Worm (Caenorhabditis elegans) whole organism, L3 larva: ENCODE results near the gene Y51H7C.12.

Experiments used
- R02D3.7 ChIP-seq: fragments of 150-350 bp; optimal IDR thresholded peaks from 2 replicates; lab custom pipeline; 2014; ENCODE audit warnings: missing biosample characterization, missing genetic modification characterization
- ceh-82 ChIP-seq: fragments of 150-350 bp; optimal IDR thresholded peaks from 2 replicates; lab custom pipeline; 2014; ENCODE audit warnings: missing biosample characterization, missing genetic modification characterization
- ceh-9 ChIP-seq: sonication (generic microtip); optimal IDR thresholded peaks from 2 replicates; lab custom pipeline; 2018; ENCODE audit warnings: missing biosample characterization, missing genetic modification characterization
- daf-12 ChIP-seq: fragments of 150-350 bp; optimal IDR thresholded peaks from 2 replicates; lab custom pipeline; 2014; ENCODE audit warnings: missing biosample characterization, missing genetic modification reagents, missing genetic modification characterization
- eor-1 ChIP-seq, 2 experiments: fragments of 150-350 bp; optimal IDR thresholded peaks; 2 replicates each; lab custom pipeline; 2014 to 2018; ENCODE audit warnings: missing biosample characterization in 2 of 2, missing genetic modification characterization in 2 of 2
- fkh-10 ChIP-seq: sonication (generic microtip); optimal IDR thresholded peaks from 2 replicates; lab custom pipeline; 2017; ENCODE audit warnings: missing biosample characterization, missing genetic modification reagents, missing genetic modification characterization
- fkh-2 ChIP-seq: fragments of 150-350 bp; optimal IDR thresholded peaks from 2 replicates; lab custom pipeline; 2014; ENCODE audit warnings: missing biosample characterization, missing genetic modification reagents, missing genetic modification characterization
- fos-1 ChIP-seq: fragments of 150-350 bp; optimal IDR thresholded peaks from 2 replicates; lab custom pipeline; 2014; ENCODE audit warnings: missing biosample characterization, missing genetic modification characterization
- hmg-11 ChIP-seq: sonication (generic microtip); optimal IDR thresholded peaks from 2 replicates; lab custom pipeline; 2016; ENCODE audit warnings: missing genetic modification characterization, missing compliant biosample characterization
- jun-1 ChIP-seq: fragments of 150-350 bp; optimal IDR thresholded peaks from 2 replicates; lab custom pipeline; 2014; ENCODE audit warnings: missing biosample characterization, missing genetic modification reagents, missing genetic modification characterization
- lin-39 ChIP-seq: fragments of 150-350 bp; optimal IDR thresholded peaks from 2 replicates; lab custom pipeline; 2018; ENCODE audit warnings: missing biosample characterization, missing genetic modification reagents, missing genetic modification characterization
- lsy-12 ChIP-seq: sonication (generic microtip); optimal IDR thresholded peaks from 2 replicates; lab custom pipeline; 2016; ENCODE audit warnings: mild to moderate bottlenecking, missing genetic modification characterization, missing compliant biosample characterization
- mdl-1 ChIP-seq: fragments of 150-350 bp; optimal IDR thresholded peaks from 2 replicates; lab custom pipeline; 2014; ENCODE audit warnings: missing biosample characterization, missing genetic modification characterization
- nhr-11 ChIP-seq: fragments of 150-350 bp; optimal IDR thresholded peaks from 2 replicates; lab custom pipeline; 2014; ENCODE audit warnings: missing biosample characterization, missing genetic modification characterization
- nhr-12 ChIP-seq: fragments of 150-350 bp; optimal IDR thresholded peaks from 2 replicates; lab custom pipeline; 2014; ENCODE audit warnings: missing biosample characterization, missing genetic modification characterization
- skn-1 ChIP-seq: fragments of 150-350 bp; optimal IDR thresholded peaks from 2 replicates; lab custom pipeline; 2014; ENCODE audit warnings: missing biosample characterization, missing genetic modification characterization
- unc-39 ChIP-seq: sonication (generic microtip); optimal IDR thresholded peaks from 4 replicates; lab custom pipeline; 2017; ENCODE audit warnings: missing biosample characterization, missing genetic modification characterization
- unc-62 ChIP-seq: fragments of 150-350 bp; sonication (generic microtip); optimal IDR thresholded peaks from 4 replicates; lab custom pipeline; 2014; ENCODE audit warnings: missing biosample characterization, missing genetic modification reagents, missing genetic modification characterization
- zag-1 ChIP-seq: fragments of 150-350 bp; optimal IDR thresholded peaks from 2 replicates; lab custom pipeline; 2014; ENCODE audit warnings: missing biosample characterization, missing genetic modification characterization
- ztf-11 ChIP-seq: fragments of 150-350 bp; optimal IDR thresholded peaks from 2 replicates; lab custom pipeline; 2014; ENCODE audit warnings: missing biosample characterization, missing genetic modification characterization
- ztf-4 ChIP-seq: fragments of 150-350 bp; optimal IDR thresholded peaks from 2 replicates; lab custom pipeline; 2014; ENCODE audit warnings: missing biosample characterization, missing genetic modification characterization

Y51H7C.12 gene

ce11 chrII:1398396-1398795, 48.1 kb downstream of the Y51H7C.12 start, which contains the start of gene F54D12.2:
Gene F54D12.2, plus strand, starts transcription at chrII:1398696.
- TF ChIP-seq zag-1 (tag; lab: Kevin White, UChicago): no peak
- no peak for TF ChIP-seq fkh-2
- no peak for TF ChIP-seq unc-39 (tag; lab: Kevin White, UChicago)
- no peak for TF ChIP-seq R02D3.7
- TF ChIP-seq ztf-4 (tag; lab: Kevin White, UChicago): no peak
- TF ChIP-seq ceh-82 (tag; lab: Kevin White, UChicago): no peak
- TF ChIP-seq mdl-1: no peak
- TF ChIP-seq lin-39: no peak
- no peak for TF ChIP-seq fkh-10 (GFP tag; lab: Kevin White, UChicago)
- TF ChIP-seq hmg-11 (tag; lab: Kevin White, UChicago): no peak
- TF ChIP-seq nhr-11 (tag; lab: Kevin White, UChicago): no peak
- no peak for TF ChIP-seq skn-1
- no peak for TF ChIP-seq ceh-9 (tag; lab: Kevin White, UChicago)
- no peak for TF ChIP-seq unc-62
- no peak for TF ChIP-seq jun-1 (tag; lab: Kevin White, UChicago)
- TF ChIP-seq ztf-11 (tag; lab: Kevin White, UChicago): no peak
- no peak for TF ChIP-seq lsy-12 (tag; lab: Kevin White, UChicago)
- TF ChIP-seq nhr-12 (tag; lab: Kevin White, UChicago): no peak

ce11 chrII:1397703-1398102, 48.8 kb downstream of the Y51H7C.12 start, which contains the start of gene F54D12.8:
Gene F54D12.8, minus strand, starts transcription at chrII:1398038.
- TF ChIP-seq ztf-4 (tag; lab: Kevin White, UChicago): no peak
- TF ChIP-seq fos-1: no peak
- no peak for TF ChIP-seq daf-12 (tag; lab: Kevin White, UChicago)
- TF ChIP-seq eor-1 (tag; optimal IDR thresholded peaks at IDR 0.05; lab: Kevin White, UChicago): no peak
